1 fruit fly cellular context compared by ENCODE assay signal in the genomic region with DNA sequence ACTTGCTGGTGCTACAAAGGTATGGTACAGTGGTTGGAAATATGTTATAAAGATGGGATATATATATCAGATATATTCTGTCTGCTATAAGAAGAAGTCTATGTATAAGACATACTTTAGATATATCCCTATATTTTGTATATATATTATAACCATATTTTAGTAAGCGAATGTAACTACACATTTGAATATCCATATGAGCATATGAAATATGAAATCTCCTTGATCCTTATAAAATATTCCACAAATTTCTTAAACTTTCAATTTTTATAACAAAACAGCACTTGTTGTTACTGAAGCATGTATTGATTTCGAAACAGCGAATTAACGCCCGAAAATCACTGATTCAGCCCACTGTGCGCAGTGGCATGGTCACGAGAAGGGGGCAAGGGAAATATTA.
TF ChIP-seq lines count a peak whose summit lies in the region.

No protein-coding gene starts in this region.

TF ChIP-seq in whole organism, embryonic, 481 proteins besides CTCF, POLR2A, EP300 and RAD21 (continued from another document):
- no peak for TF ChIP-seq CG7745 (tag; optimal IDR thresholded peaks at IDR 0.05; lab: Kevin White, UChicago)
- TF ChIP-seq CG11504 (tag; optimal IDR thresholded peaks at IDR 0.05; lab: Kevin White, UChicago) = peak; percentile 49
- TF ChIP-seq CG7556 (GFP tag; optimal IDR thresholded peaks at IDR 0.05; lab: Kevin White, UChicago) = peak; percentile 53
- peak; percentile 58 for TF ChIP-seq dmrt99B (tag; optimal IDR thresholded peaks at IDR 0.05; lab: Kevin White, UChicago)
- peak; percentile 6 for TF ChIP-seq CG12659 (GFP tag; optimal IDR thresholded peaks at IDR 0.05; lab: Kevin White, UChicago)
- TF ChIP-seq Nf-YB (GFP tag; optimal IDR thresholded peaks at IDR 0.05; lab: Kevin White, UChicago) = no peak
- TF ChIP-seq jing (GFP tag; optimal IDR thresholded peaks at IDR 0.05; lab: Kevin White, UChicago) = no peak
- peak; percentile 52 for TF ChIP-seq phol (tag; optimal IDR thresholded peaks at IDR 0.05; lab: Kevin White, UChicago)
- TF ChIP-seq fd96Cb (tag; optimal IDR thresholded peaks at IDR 0.05; lab: Kevin White, UChicago) = peak; percentile 50
- TF ChIP-seq CG15601 (tag; optimal IDR thresholded peaks at IDR 0.05; lab: Kevin White, UChicago) = peak; percentile 31
- TF ChIP-seq sens-2 (GFP tag; IDR thresholded peaks at IDR 0.05; lab: Robert Waterston, UW) = no peak
- no peak for TF ChIP-seq Hmx (GFP tag; optimal IDR thresholded peaks at IDR 0.05; lab: Kevin White, UChicago)
- 0 out of 2 replicates have a peak, but pooled peaks have one; percentile 8 for TF ChIP-seq CG31441 (GFP tag; IDR thresholded peaks at IDR 0.05; lab: Robert Waterston, UW)
- peak in 1 of 2 experiments; percentile 9 for TF ChIP-seq eve (GFP tag; optimal IDR thresholded peaks at IDR 0.05; lab: Kevin White, UChicago)
- TF ChIP-seq bsh (GFP tag; optimal IDR thresholded peaks at IDR 0.05; lab: Kevin White, UChicago) = peak in 1 of 2 experiments; percentile 55
- peak; percentile 29 for TF ChIP-seq CG8924 (tag; optimal IDR thresholded peaks at IDR 0.05; lab: Kevin White, UChicago)
- TF ChIP-seq CG18599 (GFP tag; optimal IDR thresholded peaks at IDR 0.05; lab: Kevin White, UChicago) = peak; percentile 24
- peak; percentile 14 for TF ChIP-seq CG6254 (GFP tag; optimal IDR thresholded peaks at IDR 0.05; lab: Kevin White, UChicago)
- peak; percentile 67; the same call in 2 of the 3 replicates for TF ChIP-seq CG17361 (GFP tag; IDR thresholded peaks at IDR 0.05; lab: Robert Waterston, UW)
- TF ChIP-seq Xbp1 (GFP tag; optimal IDR thresholded peaks at IDR 0.05; lab: Kevin White, UChicago) = peak; percentile 25
- TF ChIP-seq sens (GFP tag; lab: Kevin White, UChicago) = peak; percentile 3
- TF ChIP-seq CG3281 (GFP tag; optimal IDR thresholded peaks at IDR 0.05; lab: Kevin White, UChicago) = peak; percentile 2
- TF ChIP-seq CG2678 (tag; optimal IDR thresholded peaks at IDR 0.05; lab: Kevin White, UChicago) = peak; percentile 55
- TF ChIP-seq kay (GFP tag; optimal IDR thresholded peaks at IDR 0.05; lab: Kevin White, UChicago) = no peak
- 0 out of 2 replicates have a peak, but pooled peaks have one; percentile 12 for TF ChIP-seq CG6689 (GFP tag; IDR thresholded peaks at IDR 0.05; lab: Robert Waterston, UW)
- peak; percentile 41 for TF ChIP-seq CG12391 (tag; optimal IDR thresholded peaks at IDR 0.05; lab: Kevin White, UChicago)
- no peak for TF ChIP-seq CG14014 (GFP tag; IDR thresholded peaks at IDR 0.05; lab: Robert Waterston, UW)
- TF ChIP-seq CG15269 (tag; optimal IDR thresholded peaks at IDR 0.05; lab: Kevin White, UChicago) = no peak
- no peak for TF ChIP-seq CG8359 (GFP tag; optimal IDR thresholded peaks at IDR 0.05; lab: Kevin White, UChicago; ENCODE audit: borderline replicate concordance)
- no peak for TF ChIP-seq hbn (GFP tag; IDR thresholded peaks at IDR 0.05; lab: Robert Waterston, UW; ENCODE audit: partially characterized antibody)
- peak; percentile 28 for TF ChIP-seq CG6654 (GFP tag; optimal IDR thresholded peaks at IDR 0.05; lab: Kevin White, UChicago)
- peak; percentile 36 for TF ChIP-seq Ssrp (tag; optimal IDR thresholded peaks at IDR 0.05; lab: Kevin White, UChicago)
- TF ChIP-seq fru (optimal IDR thresholded peaks at IDR 0.05; lab: Kevin White, UChicago) = no peak
- no peak for TF ChIP-seq D (optimal IDR thresholded peaks at IDR 0.05; lab: Kevin White, UChicago)
- TF ChIP-seq D (GFP tag; optimal IDR thresholded peaks at IDR 0.05; lab: Kevin White, UChicago) = peak; percentile 44
- TF ChIP-seq so (GFP tag; IDR thresholded peaks at IDR 0.05; lab: Robert Waterston, UW) = no peak
- no peak for TF ChIP-seq Ptx1 (GFP tag; IDR thresholded peaks at IDR 0.05; lab: Robert Waterston, UW)
- peak; percentile 23 for TF ChIP-seq CG7839 (tag; optimal IDR thresholded peaks at IDR 0.05; lab: Kevin White, UChicago)
- TF ChIP-seq NC2α (GFP tag; optimal IDR thresholded peaks at IDR 0.05; lab: Kevin White, UChicago) = no peak
- TF ChIP-seq CG11695 (GFP tag; IDR thresholded peaks at IDR 0.05; lab: Robert Waterston, UW) = no peak
- TF ChIP-seq CG10267 (tag; optimal IDR thresholded peaks at IDR 0.05; lab: Kevin White, UChicago) = peak; percentile 32
- TF ChIP-seq CG17829 (tag; optimal IDR thresholded peaks at IDR 0.05; lab: Kevin White, UChicago) = peak; percentile 27
- TF ChIP-seq Sox102F (GFP tag; optimal IDR thresholded peaks at IDR 0.05; lab: Kevin White, UChicago) = peak; percentile 38
- TF ChIP-seq CG7357 (GFP tag; IDR thresholded peaks at IDR 0.05; lab: Robert Waterston, UW) = no peak
- peak; percentile 15 for TF ChIP-seq ATbp (GFP tag; optimal IDR thresholded peaks at IDR 0.05; lab: Kevin White, UChicago)
- no peak for TF ChIP-seq cg (GFP tag; optimal IDR thresholded peaks at IDR 0.05; lab: Kevin White, UChicago)
- peak; percentile 63 for TF ChIP-seq CG10979 (tag; optimal IDR thresholded peaks at IDR 0.05; lab: Kevin White, UChicago)
- no peak for TF ChIP-seq CG13775 (GFP tag; optimal IDR thresholded peaks at IDR 0.05; lab: Kevin White, UChicago)
- TF ChIP-seq Oli (tag; optimal IDR thresholded peaks at IDR 0.05; lab: Kevin White, UChicago) = peak; percentile 52
- TF ChIP-seq Sox100B (GFP tag; optimal IDR thresholded peaks at IDR 0.05; lab: Kevin White, UChicago) = peak; percentile 48
- peak; percentile 21 for TF ChIP-seq CG30403 (GFP tag; optimal IDR thresholded peaks at IDR 0.05; lab: Kevin White, UChicago)
- TF ChIP-seq az2 (GFP tag; optimal IDR thresholded peaks at IDR 0.05; lab: Kevin White, UChicago) = peak; percentile 10
- TF ChIP-seq Atf3 (GFP tag; optimal IDR thresholded peaks at IDR 0.05; lab: Kevin White, UChicago) = no peak
- no peak for TF ChIP-seq CG18011 (GFP tag; optimal IDR thresholded peaks at IDR 0.05; lab: Kevin White, UChicago)
- TF ChIP-seq cato (GFP tag; optimal IDR thresholded peaks at IDR 0.05; lab: Kevin White, UChicago; ENCODE audit: borderline replicate concordance) = no peak
- TF ChIP-seq CG2712 (tag; optimal IDR thresholded peaks at IDR 0.05; lab: Kevin White, UChicago) = peak; percentile 59
- TF ChIP-seq knrl (GFP tag; IDR thresholded peaks at IDR 0.05; lab: Robert Waterston, UW; ENCODE audit: partially characterized antibody) = no peak
- no peak for TF ChIP-seq bowl (GFP tag; IDR thresholded peaks at IDR 0.05; lab: Robert Waterston, UW)
- peak; percentile 43 for TF ChIP-seq grau (tag; optimal IDR thresholded peaks at IDR 0.05; lab: Kevin White, UChicago)
- no peak for TF ChIP-seq sna (GFP tag; IDR thresholded peaks at IDR 0.05; lab: Robert Waterston, UW; ENCODE audit: partially characterized antibody)
- peak; percentile 15 for TF ChIP-seq Asciz (GFP tag; optimal IDR thresholded peaks at IDR 0.05; lab: Kevin White, UChicago)
- peak; percentile 13 for TF ChIP-seq CG33557 (GFP tag; optimal IDR thresholded peaks at IDR 0.05; lab: Kevin White, UChicago)
- TF ChIP-seq gem (tag; optimal IDR thresholded peaks at IDR 0.05; lab: Kevin White, UChicago) = peak; percentile 67
- TF ChIP-seq Blimp-1 (GFP tag; optimal IDR thresholded peaks at IDR 0.05; lab: Kevin White, UChicago) = peak; percentile 51
- peak; percentile 21 for TF ChIP-seq CG17385 (GFP tag; optimal IDR thresholded peaks at IDR 0.05; lab: Kevin White, UChicago)
- TF ChIP-seq da (GFP tag; optimal IDR thresholded peaks at IDR 0.05; lab: Kevin White, UChicago) = no peak
- TF ChIP-seq CG1603 (tag; optimal IDR thresholded peaks at IDR 0.05; lab: Kevin White, UChicago) = peak; percentile 6
- TF ChIP-seq CG18476 (GFP tag; optimal IDR thresholded peaks at IDR 0.05; lab: Kevin White, UChicago) = no peak
- TF ChIP-seq CG14710 (tag; optimal IDR thresholded peaks at IDR 0.05; lab: Kevin White, UChicago) = peak; percentile 41
- TF ChIP-seq CG10147 (GFP tag; optimal IDR thresholded peaks at IDR 0.05; lab: Kevin White, UChicago) = no peak
- peak; percentile 18 for TF ChIP-seq CG4707 (GFP tag; optimal IDR thresholded peaks at IDR 0.05; lab: Kevin White, UChicago)
- TF ChIP-seq dmrt11E (tag; optimal IDR thresholded peaks at IDR 0.05; lab: Kevin White, UChicago) = peak; percentile 42
- TF ChIP-seq CG31224 (GFP tag; IDR thresholded peaks at IDR 0.05; lab: Robert Waterston, UW) = no peak
- TF ChIP-seq CG13424 (tag; optimal IDR thresholded peaks at IDR 0.05; lab: Kevin White, UChicago) = peak; percentile 48
TF ChIP-seq in whole organism, embryonic: peak in this region for 55.
